Fruit fly (Drosophila melanogaster) Kc167 (cell line): ENCODE measurements around the gene CG13078.

Experiments used
- Myc ChIP-seq: fragments of >200 bp; optimal IDR thresholded peaks from 2 replicates; lab custom pipeline; 2017; ENCODE audit warnings: missing external identifiers
- h ChIP-seq: fragments of >200 bp; optimal IDR thresholded peaks from 3 replicates; lab custom pipeline; 2018; ENCODE audit warnings: missing external identifiers
- psq ChIP-seq: fragments of >200 bp; optimal IDR thresholded peaks from 2 replicates; lab custom pipeline; 2017; ENCODE audit warnings: missing external identifiers
- ttk ChIP-seq: sonication (Bioruptor generic); optimal IDR thresholded peaks from 2 replicates; lab custom pipeline; 2017; ENCODE audit warnings: missing external identifiers

DNA sequence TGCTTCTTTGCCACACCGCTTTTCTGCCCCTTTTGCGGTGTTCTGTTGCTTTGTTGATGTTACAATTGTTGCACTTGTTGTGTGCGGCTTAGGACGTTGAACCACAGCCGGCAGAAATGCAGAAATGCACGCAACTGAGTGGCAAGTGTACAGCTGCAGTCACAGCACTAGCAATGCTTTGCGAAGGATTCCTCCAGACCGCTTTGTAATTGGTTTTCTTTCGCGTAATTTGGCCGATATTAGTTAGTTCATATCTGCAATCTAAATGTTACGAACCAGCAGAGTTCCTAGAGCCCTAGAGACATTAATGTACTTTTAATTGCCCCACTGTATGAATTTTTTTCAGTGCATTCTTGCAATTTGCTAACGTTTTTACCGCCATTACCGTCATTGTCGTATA lies 10.6 kb downstream of the CG13078 start:
- no peak for TF ChIP-seq psq (lab: Kevin White, UChicago)
- TF ChIP-seq h (lab: Kevin White, UChicago), result no peak
- no peak for TF ChIP-seq ttk (lab: Kevin White, UChicago)
- TF ChIP-seq Myc (lab: Kevin White, UChicago), result no peak
